Worm (Caenorhabditis elegans) whole organism, midembryonic: ENCODE measurements around the gene Y43F8B.13.

Source experiments
- med-1 ChIP-seq: sonication (generic microtip); optimal IDR thresholded peaks from 2 replicates; lab custom pipeline; 2017; ENCODE audit warnings: missing genetic modification characterization, mild to moderate bottlenecking, missing compliant biosample characterization, antibody characterized with exemption, missing genetic modification reagents; ENCODE audit not compliant: insufficient read depth
- tab-1 ChIP-seq: fragments of 200-800 bp; sonication (Bioruptor generic); IDR thresholded peaks from 2 replicates; pipeline ENCODE4 v1.3.6; 2022; ENCODE audit warnings: missing genetic modification characterization, missing compliant biosample characterization

DNA sequence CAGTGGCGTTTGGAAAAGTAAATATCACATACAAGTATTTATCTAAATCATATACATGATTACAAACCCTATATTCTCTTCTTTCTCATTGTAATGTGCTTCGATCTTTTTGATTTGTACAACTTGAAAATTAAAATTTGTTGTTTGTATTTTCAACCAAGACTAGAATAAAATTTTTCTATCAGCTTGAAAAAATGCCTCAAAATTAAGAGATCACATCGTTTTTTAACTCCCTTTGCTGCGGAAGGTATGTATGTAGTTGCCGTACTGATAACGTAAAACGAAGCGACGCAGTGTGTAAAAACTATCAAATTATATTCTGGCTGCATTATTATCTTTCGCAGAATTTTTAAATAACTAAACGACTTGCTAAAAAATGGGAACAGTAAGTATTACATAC, 37.9 kb upstream of the Y43F8B.13 start, which contains the start of gene C25F9.15:
- TF ChIP-seq tab-1, result no peak
- no peak for TF ChIP-seq med-1
